Fruit fly (Drosophila melanogaster): ENCODE results near the gene SF2.

Gene SF2

dm6 chr3R:16349111-16349655 lies 7.4 kb upstream of the SF2 start, which contains the start of the genes CG14879 and Manf (continued):
- TF ChIP-seq ato (GFP tag; IDR thresholded peaks at IDR 0.05; ENCODE audit: partially characterized antibody), result 0 out of 2 replicates have a peak, but pooled peaks have one; percentile 28
- no peak for TF ChIP-seq ara (GFP tag; IDR thresholded peaks at IDR 0.05)
- TF ChIP-seq gce (GFP tag; IDR thresholded peaks at IDR 0.05), result no peak
- TF ChIP-seq CG10565 (GFP tag; optimal IDR thresholded peaks at IDR 0.05), result no peak
- TF ChIP-seq salm (tag; optimal IDR thresholded peaks at IDR 0.05), result no peak
- no peak for TF ChIP-seq Mes4 (GFP tag; optimal IDR thresholded peaks at IDR 0.05)
- peak; percentile 1 for TF ChIP-seq Sin3A (optimal IDR thresholded peaks at IDR 0.05)
- TF ChIP-seq ERR (GFP tag; optimal IDR thresholded peaks at IDR 0.05), result no peak
- TF ChIP-seq CG7987 (GFP tag; optimal IDR thresholded peaks at IDR 0.05), result no peak
- TF ChIP-seq klu (GFP tag; IDR thresholded peaks at IDR 0.05), result no peak
- TF ChIP-seq CG7963 (GFP tag; IDR thresholded peaks at IDR 0.05; ENCODE audit: partially characterized antibody), result no peak
- TF ChIP-seq CG32767 (GFP tag; IDR thresholded peaks at IDR 0.05), result no peak
- TF ChIP-seq CG6765 (GFP tag; optimal IDR thresholded peaks at IDR 0.05), result no peak
- TF ChIP-seq CG16815 (GFP tag; optimal IDR thresholded peaks at IDR 0.05), result no peak
- peak; percentile 92 for TF ChIP-seq kah (GFP tag; optimal IDR thresholded peaks at IDR 0.05)
- no peak for TF ChIP-seq Ptx1 (GFP tag; IDR thresholded peaks at IDR 0.05)
- no peak for TF ChIP-seq inv (GFP tag; IDR thresholded peaks at IDR 0.05; ENCODE audit: partially characterized antibody)
- TF ChIP-seq zfh1 (GFP tag; IDR thresholded peaks at IDR 0.05), result peak; percentile 41; the same call in 1 of the 3 replicates
- no peak for TF ChIP-seq fd64A (GFP tag; optimal IDR thresholded peaks at IDR 0.05)
- TF ChIP-seq dm (GFP tag; optimal IDR thresholded peaks at IDR 0.05), result peak; percentile 35
- TF ChIP-seq CG43689 (GFP tag; IDR thresholded peaks at IDR 0.05), result no peak
- no peak for TF ChIP-seq Oli (tag; optimal IDR thresholded peaks at IDR 0.05)
- TF ChIP-seq H15 (GFP tag; IDR thresholded peaks at IDR 0.05), result no peak
- no peak for TF ChIP-seq ap (GFP tag; IDR thresholded peaks at IDR 0.05)
- no peak for TF ChIP-seq toy (GFP tag; IDR thresholded peaks at IDR 0.05)
- TF ChIP-seq GATAe (GFP tag; conservative IDR thresholded peaks at IDR 0.05), result no peak
- no peak for TF ChIP-seq yki (optimal IDR thresholded peaks at IDR 0.05)
- TF ChIP-seq zen (tag; optimal IDR thresholded peaks at IDR 0.05), result no peak
- TF ChIP-seq CG18619 (GFP tag; optimal IDR thresholded peaks at IDR 0.05), result no peak
- TF ChIP-seq corto (GFP tag; optimal IDR thresholded peaks at IDR 0.05), result no peak
- TF ChIP-seq C15 (GFP tag; IDR thresholded peaks at IDR 0.05), result no peak
- peak; percentile 25 for TF ChIP-seq gcm (GFP tag; optimal IDR thresholded peaks at IDR 0.05)
- TF ChIP-seq CG2875 (GFP tag; optimal IDR thresholded peaks at IDR 0.05), result no peak
- peak; percentile 51 for TF ChIP-seq CG13894 (tag; optimal IDR thresholded peaks at IDR 0.05)
- TF ChIP-seq CG17568 (GFP tag; optimal IDR thresholded peaks at IDR 0.05), result no peak
- TF ChIP-seq Trl (optimal IDR thresholded peaks at IDR 0.05), result peak in 1 of 2 experiments; percentile 1
- TF ChIP-seq Trl (GFP tag; optimal IDR thresholded peaks at IDR 0.05), result no peak
- peak; percentile 89 for TF ChIP-seq Sry-δ (GFP tag; optimal IDR thresholded peaks at IDR 0.05)
- TF ChIP-seq CG13424 (tag; optimal IDR thresholded peaks at IDR 0.05), result no peak
- no peak for TF ChIP-seq Ravus (GFP tag; IDR thresholded peaks at IDR 0.05)
- no peak for TF ChIP-seq Antp (GFP tag; optimal IDR thresholded peaks at IDR 0.05)
- TF ChIP-seq NC2β (GFP tag; optimal IDR thresholded peaks at IDR 0.05), result no peak
- no peak for TF ChIP-seq pan (optimal IDR thresholded peaks at IDR 0.05)
- peak in 1 of 2 experiments; percentile 27 for TF ChIP-seq pan (GFP tag; optimal IDR thresholded peaks at IDR 0.05 in 1 of 2, IDR thresholded peaks at IDR 0.05 in 1 of 2)
- peak; percentile 8 for TF ChIP-seq nmo (GFP tag; optimal IDR thresholded peaks at IDR 0.05)
- TF ChIP-seq CG2116 (GFP tag; optimal IDR thresholded peaks at IDR 0.05), result peak; percentile 67
- TF ChIP-seq sqz (GFP tag; optimal IDR thresholded peaks at IDR 0.05), result no peak
- TF ChIP-seq CG15269 (tag; optimal IDR thresholded peaks at IDR 0.05), result no peak
- no peak for TF ChIP-seq dysf (GFP tag; IDR thresholded peaks at IDR 0.05)
- TF ChIP-seq sd (tag; optimal IDR thresholded peaks at IDR 0.05), result peak; percentile 99
- no peak for TF ChIP-seq CG14965 (GFP tag; optimal IDR thresholded peaks at IDR 0.05; ENCODE audit: borderline replicate concordance)
- TF ChIP-seq CG10959 (GFP tag; IDR thresholded peaks at IDR 0.05), result no peak
